Fruit fly (Drosophila melanogaster): ENCODE data around the gene Elys.
A peak's percentile ranks its signal among the peaks of the same experiment; 100 is the strongest.

Elys gene

dm6 chrX:19608042-19608609, 44.0 kb upstream of the Elys start:
- TF ChIP-seq CG7556 (GFP tag; optimal IDR thresholded peaks at IDR 0.05) (no peak), CG9817 (tag; optimal IDR thresholded peaks at IDR 0.05) (no peak), phol (tag; optimal IDR thresholded peaks at IDR 0.05) (peak; percentile 31), stwl (tag; optimal IDR thresholded peaks at IDR 0.05) (peak; percentile 60), Atf3 (GFP tag; optimal IDR thresholded peaks at IDR 0.05) (peak; percentile 32), ERR (GFP tag; optimal IDR thresholded peaks at IDR 0.05) (peak; percentile 27), CG9797 (GFP tag; optimal IDR thresholded peaks at IDR 0.05) (no peak), inv (GFP tag; IDR thresholded peaks at IDR 0.05; ENCODE audit: partially characterized antibody) (0 out of 2 replicates have a peak, but pooled peaks have one; percentile 17), dm (GFP tag; optimal IDR thresholded peaks at IDR 0.05) (peak; percentile 38), HmgZ (tag; optimal IDR thresholded peaks at IDR 0.05) (peak; percentile 20), CG11398 (GFP tag; optimal IDR thresholded peaks at IDR 0.05) (no peak), CG17802 (tag; optimal IDR thresholded peaks at IDR 0.05) (no peak), Rfx (GFP tag; IDR thresholded peaks at IDR 0.05) (0 out of 2 replicates have a peak, but pooled peaks have one; percentile 3), CG6791 (GFP tag; IDR thresholded peaks at IDR 0.05; ENCODE audit: partially characterized antibody) (peak; percentile 72; the same call in 2 of the 3 replicates), E2f2 (GFP tag; IDR thresholded peaks at IDR 0.05) (peak; percentile 35; the same call in 1 of the 2 replicates), pum (GFP tag; optimal IDR thresholded peaks at IDR 0.05) (no peak), ap (GFP tag; IDR thresholded peaks at IDR 0.05) (no peak), cg (GFP tag; optimal IDR thresholded peaks at IDR 0.05) (peak; percentile 85), nom (GFP tag; optimal IDR thresholded peaks at IDR 0.05) (peak; percentile 26), mirr (GFP tag; optimal IDR thresholded peaks at IDR 0.05) (peak; percentile 65), sd (tag; optimal IDR thresholded peaks at IDR 0.05) (peak; percentile 78), oc (tag; optimal IDR thresholded peaks at IDR 0.05) (peak; percentile 24), unc-4 (GFP tag; IDR thresholded peaks at IDR 0.05; ENCODE audit: partially characterized antibody) (peak; percentile 32), CG12769 (tag; optimal IDR thresholded peaks at IDR 0.05) (peak; percentile 66), Bgb (GFP tag; IDR thresholded peaks at IDR 0.05; ENCODE audit: partially characterized antibody) (peak; percentile 48; the same call in 1 of the 2 replicates), amos (GFP tag; IDR thresholded peaks at IDR 0.05; ENCODE audit: partially characterized antibody) (peak; percentile 45; the same call in 1 of the 2 replicates), CG5245 (GFP tag; optimal IDR thresholded peaks at IDR 0.05) (no peak), so (GFP tag; IDR thresholded peaks at IDR 0.05) (peak; percentile 80; the same call in 2 of the 3 replicates), CG10543 (GFP tag; optimal IDR thresholded peaks at IDR 0.05) (peak; percentile 82), CG7963 (GFP tag; IDR thresholded peaks at IDR 0.05; ENCODE audit: partially characterized antibody) (0 out of 3 replicates have a peak, but pooled peaks have one; percentile 26), ato (GFP tag; IDR thresholded peaks at IDR 0.05; ENCODE audit: partially characterized antibody) (peak; percentile 29; the same call in 1 of the 2 replicates), ci (GFP tag; IDR thresholded peaks at IDR 0.05) (0 out of 3 replicates have a peak, but pooled peaks have one; percentile 52), CG34422 (GFP tag; IDR thresholded peaks at IDR 0.05) (peak; percentile 28; the same call in 1 of the 3 replicates), sug (tag; optimal IDR thresholded peaks at IDR 0.05) (peak; percentile 76), Scr (GFP tag; IDR thresholded peaks at IDR 0.05; ENCODE audit: partially characterized antibody) (peak; percentile 49; the same call in 1 of the 2 replicates), Med (GFP tag) (peak; percentile 54), CG14860 (GFP tag; IDR thresholded peaks at IDR 0.05; ENCODE audit: partially characterized antibody) (peak; percentile 56; the same call in 1 of the 3 replicates), CG12391 (tag; optimal IDR thresholded peaks at IDR 0.05) (no peak), Meics (GFP tag; optimal IDR thresholded peaks at IDR 0.05) (no peak), Pdp1 (GFP tag; optimal IDR thresholded peaks at IDR 0.05) (peak in 1 of 2 experiments; percentile 43), CG13624 (GFP tag; optimal IDR thresholded peaks at IDR 0.05) (peak; percentile 31), Fer1 (GFP tag; optimal IDR thresholded peaks at IDR 0.05) (peak; percentile 11), CG6813 (GFP tag; optimal IDR thresholded peaks at IDR 0.05) (peak; percentile 50), Opbp (GFP tag; IDR thresholded peaks at IDR 0.05; ENCODE audit: partially characterized antibody) (peak; percentile 55; the same call in 2 of the 3 replicates), exex (tag; optimal IDR thresholded peaks at IDR 0.05) (peak; percentile 62), disco-r (GFP tag; optimal IDR thresholded peaks at IDR 0.05) (no peak)

Measured in whole organism, embryonic.